Worm (Caenorhabditis elegans): Measurements from ENCODE around the gene dlc-1.

The dlc-1 gene

ce11 chrIII:6420201-6420600 is 43.4 kb downstream of the dlc-1 start (continued):
- TF ChIP-seq fkh-8 (tag; optimal IDR thresholded peaks at IDR 0.05) (no peak), C04F5.9 (tag; optimal IDR thresholded peaks at IDR 0.05) (no peak), nhr-12 (tag; optimal IDR thresholded peaks at IDR 0.05) (no peak), elt-3 (tag; optimal IDR thresholded peaks at IDR 0.05) (peak in 1 of 6 experiments; percentile 6), dpl-1 (GFP tag; optimal IDR thresholded peaks at IDR 0.05) (no peak), aha-1 (tag; optimal IDR thresholded peaks at IDR 0.05) (no peak), efl-3 (GFP tag; optimal IDR thresholded peaks at IDR 0.05) (no peak), pag-3 (tag; optimal IDR thresholded peaks at IDR 0.05; ENCODE audit: borderline replicate concordance, insufficient read depth) (no peak), Y116A8C.19 (tag; optimal IDR thresholded peaks at IDR 0.05; ENCODE audit: borderline replicate concordance) (no peak), aly-2 (tag; optimal IDR thresholded peaks at IDR 0.05) (no peak), dsc-1 (tag; optimal IDR thresholded peaks at IDR 0.05) (peak; percentile 69), lin-39 (tag; optimal IDR thresholded peaks at IDR 0.05) (no peak), unc-98 (GFP tag; IDR thresholded peaks at IDR 0.05) (no peak), mef-2 (tag; optimal IDR thresholded peaks at IDR 0.05) (no peak), tbx-2 (tag; optimal IDR thresholded peaks at IDR 0.05) (no peak), lin-35 (GFP tag; optimal IDR thresholded peaks at IDR 0.05) (peak in 1 of 2 experiments; percentile 45), efl-1 (optimal IDR thresholded peaks at IDR 0.05) (no peak), efl-1 (GFP tag; optimal IDR thresholded peaks at IDR 0.05 in 1 of 2) (no peak), C34B4.2 (tag; optimal IDR thresholded peaks at IDR 0.05) (no peak), ceh-63 (GFP tag; optimal IDR thresholded peaks at IDR 0.05) (no peak), unc-130 (tag; optimal IDR thresholded peaks at IDR 0.05) (no peak), fkh-4 (tag; optimal IDR thresholded peaks at IDR 0.05; ENCODE audit: borderline replicate concordance) (peak; percentile 42), fkh-10 (GFP tag; optimal IDR thresholded peaks at IDR 0.05) (no peak), mep-1 (tag; optimal IDR thresholded peaks at IDR 0.05) (peak; percentile 32), elt-2 (tag; optimal IDR thresholded peaks at IDR 0.05) (no peak), alr-1 (tag; optimal IDR thresholded peaks at IDR 0.05; ENCODE audit: borderline replicate concordance) (no peak), nhr-90 (tag; optimal IDR thresholded peaks at IDR 0.05; ENCODE audit: poor library complexity) (peak; percentile 14), ces-1 (GFP tag; optimal IDR thresholded peaks at IDR 0.05) (no peak), lir-3 (tag; optimal IDR thresholded peaks at IDR 0.05; ENCODE audit: poor library complexity) (no peak), lin-14 (GFP tag; optimal IDR thresholded peaks at IDR 0.05) (peak; percentile 34), zag-1 (tag; optimal IDR thresholded peaks at IDR 0.05) (no peak), nhr-71 (tag; optimal IDR thresholded peaks at IDR 0.05) (no peak), vab-15 (tag; optimal IDR thresholded peaks at IDR 0.05) (no peak), sup-37 (GFP tag; optimal IDR thresholded peaks at IDR 0.05) (no peak), pax-3 (tag; optimal IDR thresholded peaks at IDR 0.05) (no peak), swsn-7 (tag; optimal IDR thresholded peaks at IDR 0.05) (no peak), ceh-82 (tag; optimal IDR thresholded peaks at IDR 0.05) (no peak), nhr-76 (tag; optimal IDR thresholded peaks at IDR 0.05) (no peak), nhr-237 (tag; optimal IDR thresholded peaks at IDR 0.05) (no peak), nhr-84 (tag; optimal IDR thresholded peaks at IDR 0.05) (no peak), ztf-11 (tag; optimal IDR thresholded peaks at IDR 0.05) (no peak), jun-1 (tag; optimal IDR thresholded peaks at IDR 0.05) (no peak), ama-1 (optimal IDR thresholded peaks at IDR 0.05) (peak; percentile 65), nhr-77 (tag; optimal IDR thresholded peaks at IDR 0.05) (no peak), snu-23 (GFP tag; optimal IDR thresholded peaks at IDR 0.05) (no peak), egl-13 (tag; optimal IDR thresholded peaks at IDR 0.05) (no peak), ets-5 (GFP tag; IDR thresholded peaks at IDR 0.05) (no peak), unc-62 (GFP tag; optimal IDR thresholded peaks at IDR 0.05) (no peak), fos-1 (tag; optimal IDR thresholded peaks at IDR 0.05) (no peak), lin-15B (tag; optimal IDR thresholded peaks at IDR 0.05) (no peak), lsy-2 (tag; optimal IDR thresholded peaks at IDR 0.05) (no peak), skn-1 (tag; optimal IDR thresholded peaks at IDR 0.05) (no peak), nhr-28 (tag; optimal IDR thresholded peaks at IDR 0.05) (no peak), rnt-1 (tag; optimal IDR thresholded peaks at IDR 0.05) (peak; percentile 10)

Measured in whole organism, L1 larva.